Worm (Caenorhabditis elegans) whole organism, young adult: ENCODE data around the gene pch-2.
A peak's percentile ranks its signal among the peaks of the same experiment; 100 is the strongest.

Source experiments
- B0019.2 ChIP-seq: fragments of 200-800 bp; sonication (Bioruptor generic); conservative IDR thresholded peaks from 2 replicates; pipeline ENCODE4 v1.3.6; 2022; ENCODE audit warnings: missing genetic modification reagents, missing genetic modification characterization, missing compliant biosample characterization
- B0035.1 ChIP-seq: sonication (generic microtip); optimal IDR thresholded peaks from 2 replicates; lab custom pipeline; 2016; ENCODE audit warnings: missing genetic modification characterization, mild to moderate bottlenecking, missing compliant biosample characterization, missing genotype, missing genetic modification reagents
- D2030.7 ChIP-seq: fragments of 200-800 bp; sonication (Bioruptor generic); IDR thresholded peaks from 2 replicates; pipeline ENCODE4 v1.3.6; 2022; ENCODE audit warnings: missing genetic modification reagents, missing genetic modification characterization, missing compliant biosample characterization
- F10E7.11 ChIP-seq: sonication (generic microtip); optimal IDR thresholded peaks from 2 replicates; lab custom pipeline; 2017; ENCODE audit warnings: mild to moderate bottlenecking, missing genetic modification characterization, moderate library complexity, missing compliant biosample characterization
- F49E8.2 ChIP-seq: sonication (generic microtip); optimal IDR thresholded peaks from 3 replicates; lab custom pipeline; 2017; ENCODE audit warnings: missing genetic modification characterization, mild to moderate bottlenecking, missing compliant biosample characterization, antibody characterized with exemption, moderate library complexity; ENCODE audit not compliant: insufficient read depth
- K12H6.12 ChIP-seq: fragments of 200-800 bp; sonication (Bioruptor generic); optimal IDR thresholded peaks from 2 replicates; lab custom pipeline; 2018; ENCODE audit warnings: mild to moderate bottlenecking, missing genetic modification characterization, missing compliant biosample characterization
- T07F8.4 ChIP-seq: sonication (generic microtip); optimal IDR thresholded peaks from 2 replicates; lab custom pipeline; 2016; ENCODE audit warnings: mild to moderate bottlenecking, missing genetic modification characterization, moderate library complexity, missing compliant biosample characterization
- T26A5.8 ChIP-seq: sonication (generic microtip); optimal IDR thresholded peaks from 2 replicates; lab custom pipeline; 2016; ENCODE audit warnings: missing genetic modification characterization, missing compliant biosample characterization
- Y53F4B.3 ChIP-seq: fragments of 200-800 bp; sonication (Bioruptor generic); IDR thresholded peaks from 2 replicates; pipeline ENCODE4 v1.3.6; 2022; ENCODE audit warnings: missing genetic modification reagents, missing genetic modification characterization, missing compliant biosample characterization
- Y53G8AR.9 ChIP-seq: fragments of 200-800 bp; sonication (Bioruptor generic); conservative IDR thresholded peaks from 2 replicates; pipeline ENCODE4 v1.3.6; 2022; ENCODE audit warnings: missing genetic modification reagents, missing genetic modification characterization, missing compliant biosample characterization
- Y79H2A.3 ChIP-seq: fragments of 200-800 bp; sonication (Bioruptor generic); conservative IDR thresholded peaks from 2 replicates; pipeline ENCODE4 v1.3.6; 2022; ENCODE audit warnings: missing genetic modification reagents, missing genetic modification characterization, missing compliant biosample characterization
- ZK185.1 ChIP-seq: sonication (generic microtip); optimal IDR thresholded peaks from 2 replicates; lab custom pipeline; 2016; ENCODE audit warnings: mild to moderate bottlenecking, missing genetic modification characterization, missing compliant biosample characterization; ENCODE audit not compliant: poor library complexity, severe bottlenecking
- akir-1 ChIP-seq: fragments of 200-800 bp; sonication (Bioruptor generic); optimal IDR thresholded peaks from 2 replicates; lab custom pipeline; 2018; ENCODE audit warnings: mild to moderate bottlenecking, missing genetic modification characterization, moderate library complexity, missing compliant biosample characterization
- ama-1 ChIP-seq, 3 experiments: fragments of 150-350 bp in 1 of 3; sonication (generic microtip) in 2 of 3; optimal IDR thresholded peaks; 2 replicates each; lab custom pipeline; 2014 to 2018; ENCODE audit warnings: missing biosample characterization in 2 of 3, missing genetic modification characterization in 2 of 3, missing genetic modification reagents in 2 of 3
- atf-7 ChIP-seq: sonication (generic microtip); optimal IDR thresholded peaks from 2 replicates; lab custom pipeline; 2017; ENCODE audit warnings: mild to moderate bottlenecking, missing genetic modification characterization, missing compliant biosample characterization
- athp-1 ChIP-seq: sonication (generic microtip); optimal IDR thresholded peaks from 2 replicates; lab custom pipeline; 2017; ENCODE audit warnings: mild to moderate bottlenecking, missing genetic modification characterization, missing compliant biosample characterization
- attf-3 ChIP-seq: fragments of 200-800 bp; sonication (Bioruptor generic); conservative IDR thresholded peaks from 2 replicates; pipeline ENCODE4 v1.3.6; 2022; ENCODE audit warnings: missing genetic modification reagents, missing genetic modification characterization, missing compliant biosample characterization
- attf-5 ChIP-seq: fragments of 200-800 bp; sonication (Bioruptor generic); optimal IDR thresholded peaks from 2 replicates; lab custom pipeline; 2018; ENCODE audit warnings: mild to moderate bottlenecking, missing genetic modification characterization, missing compliant biosample characterization
- cebp-1 ChIP-seq, 2 experiments: fragments of 200-800 bp in 1 of 2; sonication (Bioruptor generic) in 1 of 2; sonication (generic microtip) in 1 of 2; IDR thresholded peaks in 1 of 2; optimal IDR thresholded peaks in 1 of 2; 2 replicates each; pipeline versions ENCODE4 v1.3.6 to Lab custom; 2017 to 2022; ENCODE audit warnings: missing compliant biosample characterization in 2 of 2, missing genetic modification characterization in 2 of 2, mild to moderate bottlenecking in 1 of 2, missing genetic modification reagents in 1 of 2, moderate library complexity in 1 of 2
- cebp-2 ChIP-seq: fragments of 200-800 bp; sonication (Bioruptor generic); IDR thresholded peaks from 2 replicates; pipeline ENCODE4 v1.3.6; 2022; ENCODE audit warnings: missing genetic modification characterization, missing compliant biosample characterization
- die-1 ChIP-seq: sonication (generic microtip); optimal IDR thresholded peaks from 2 replicates; lab custom pipeline; 2016; ENCODE audit warnings: missing genotype, mild to moderate bottlenecking, missing genetic modification characterization, missing compliant biosample characterization
- dpff-1 ChIP-seq: sonication (generic microtip); optimal IDR thresholded peaks from 2 replicates; lab custom pipeline; 2017; ENCODE audit warnings: mild to moderate bottlenecking, missing genetic modification characterization, missing compliant biosample characterization
- dpl-1 ChIP-seq: fragments of 150-350 bp; optimal IDR thresholded peaks from 2 replicates; lab custom pipeline; 2014; ENCODE audit warnings: missing biosample characterization, missing genetic modification reagents, missing genetic modification characterization
- egrh-3 ChIP-seq: fragments of 200-800 bp; sonication (Bioruptor generic); IDR thresholded peaks from 2 replicates; pipeline ENCODE4 v1.3.6; 2022; ENCODE audit warnings: missing genetic modification reagents, missing genetic modification characterization, missing compliant biosample characterization
- ekl-4 ChIP-seq: fragments of 200-800 bp; sonication (Bioruptor generic); IDR thresholded peaks from 2 replicates; pipeline ENCODE4 v1.3.6; 2022; ENCODE audit warnings: missing genetic modification reagents, missing genetic modification characterization, missing compliant biosample characterization
- ets-4 ChIP-seq: fragments of 200-800 bp; sonication (Bioruptor generic); optimal IDR thresholded peaks from 2 replicates; lab custom pipeline; 2018; ENCODE audit warnings: mild to moderate bottlenecking, missing genetic modification characterization, missing compliant biosample characterization
- hlh-12 ChIP-seq: sonication (generic microtip); optimal IDR thresholded peaks from 2 replicates; lab custom pipeline; 2016; ENCODE audit warnings: missing genetic modification characterization, missing compliant biosample characterization
- hsf-1 ChIP-seq: fragments of 200-800 bp; sonication (Bioruptor generic); IDR thresholded peaks from 2 replicates; pipeline ENCODE4 v1.3.6; 2022; ENCODE audit warnings: missing genetic modification reagents, missing genetic modification characterization, missing compliant biosample characterization
- let-526 ChIP-seq: fragments of 200-800 bp; sonication (Bioruptor generic); IDR thresholded peaks from 2 replicates; pipeline ENCODE4 v1.3.6; 2022; ENCODE audit warnings: missing genetic modification reagents, missing genetic modification characterization, missing compliant biosample characterization
- let-607 ChIP-seq, 2 experiments: fragments of 200-800 bp in 1 of 2; sonication (Bioruptor generic) in 1 of 2; sonication (generic microtip) in 1 of 2; optimal IDR thresholded peaks; 2 replicates each; lab custom pipeline; 2016 to 2018; ENCODE audit warnings: mild to moderate bottlenecking in 2 of 2, missing compliant biosample characterization in 2 of 2, missing genetic modification characterization in 2 of 2, moderate library complexity in 2 of 2, missing genotype in 1 of 2
- lin-40 ChIP-seq: sonication (generic microtip); optimal IDR thresholded peaks from 2 replicates; lab custom pipeline; 2016; ENCODE audit warnings: missing genetic modification characterization, mild to moderate bottlenecking, missing compliant biosample characterization, missing genotype, missing genetic modification reagents
- lir-1 ChIP-seq: fragments of 200-800 bp; sonication (Bioruptor generic); conservative IDR thresholded peaks from 2 replicates; pipeline ENCODE4 v1.3.6; 2022; ENCODE audit warnings: missing genetic modification reagents, missing genetic modification characterization, missing compliant biosample characterization
- madf-6 ChIP-seq: fragments of 200-800 bp; sonication (Bioruptor generic); IDR thresholded peaks from 2 replicates; pipeline ENCODE4 v1.3.6; 2022; ENCODE audit warnings: missing genetic modification reagents, missing genetic modification characterization, missing compliant biosample characterization
- mes-4 ChIP-seq: sonication (generic microtip); optimal IDR thresholded peaks from 2 replicates; lab custom pipeline; 2016; ENCODE audit warnings: missing genotype, missing genetic modification characterization, missing compliant biosample characterization
- nfya-1 ChIP-seq: sonication (generic microtip); optimal IDR thresholded peaks from 2 replicates; lab custom pipeline; 2017; ENCODE audit warnings: antibody characterized with exemption, missing compliant biosample characterization, missing genetic modification characterization, borderline replicate concordance; ENCODE audit not compliant: insufficient read depth
- nfya-2 ChIP-seq: fragments of 200-800 bp; sonication (Bioruptor generic); IDR thresholded peaks from 2 replicates; pipeline ENCODE4 v1.3.6; 2022; ENCODE audit warnings: missing genetic modification reagents, missing genetic modification characterization, missing compliant biosample characterization
- nfyb-1 ChIP-seq: fragments of 200-800 bp; sonication (Bioruptor generic); IDR thresholded peaks from 2 replicates; pipeline ENCODE4 v1.3.6; 2022; ENCODE audit warnings: missing genetic modification reagents, missing genetic modification characterization, missing compliant biosample characterization
- nhr-120 ChIP-seq: fragments of 200-800 bp; sonication (Bioruptor generic); IDR thresholded peaks from 2 replicates; pipeline ENCODE4 v1.3.6; 2022; ENCODE audit warnings: missing genetic modification characterization, missing compliant biosample characterization
- nhr-27 ChIP-seq: fragments of 200-800 bp; sonication (Bioruptor generic); optimal IDR thresholded peaks from 2 replicates; lab custom pipeline; 2018; ENCODE audit warnings: mild to moderate bottlenecking, missing genetic modification characterization, moderate library complexity, missing compliant biosample characterization
- pbrm-1 ChIP-seq: fragments of 200-800 bp; sonication (Bioruptor generic); IDR thresholded peaks from 2 replicates; pipeline ENCODE4 v1.3.6; 2022; ENCODE audit warnings: missing genetic modification reagents, missing genetic modification characterization, missing compliant biosample characterization
- rec-8 ChIP-seq, 2 experiments: sonication (generic microtip); optimal IDR thresholded peaks; 2 replicates each; lab custom pipeline; 2016; ENCODE audit warnings: mild to moderate bottlenecking in 2 of 2, missing genetic modification characterization in 2 of 2, missing genetic modification reagents in 2 of 2, missing genotype in 2 of 2, missing biosample characterization in 1 of 2, missing compliant biosample characterization in 1 of 2, moderate library complexity in 1 of 2
- snpc-1.1 ChIP-seq: sonication (generic microtip); optimal IDR thresholded peaks from 2 replicates; lab custom pipeline; 2017; ENCODE audit warnings: missing genetic modification characterization, mild to moderate bottlenecking, missing compliant biosample characterization, antibody characterized with exemption, moderate library complexity, missing genotype, missing genetic modification reagents; ENCODE audit not compliant: insufficient read depth
- somi-1 ChIP-seq: fragments of 200-800 bp; sonication (Bioruptor generic); optimal IDR thresholded peaks from 2 replicates; lab custom pipeline; 2018; ENCODE audit warnings: mild to moderate bottlenecking, missing genetic modification characterization, missing compliant biosample characterization
- tbp1 ChIP-seq: fragments of 200-800 bp; sonication (Bioruptor generic); optimal IDR thresholded peaks from 2 replicates; lab custom pipeline; 2018; ENCODE audit warnings: mild to moderate bottlenecking, missing genetic modification characterization, missing compliant biosample characterization
- tbx-9 ChIP-seq: sonication (generic microtip); optimal IDR thresholded peaks from 2 replicates; lab custom pipeline; 2016; ENCODE audit warnings: borderline replicate concordance, missing genetic modification characterization, inconsistent platforms, missing compliant biosample characterization
- zfh-2 ChIP-seq: fragments of 200-800 bp; sonication (Bioruptor generic); conservative IDR thresholded peaks from 2 replicates; pipeline ENCODE4 v1.3.6; 2022; ENCODE audit warnings: missing genetic modification reagents, missing genetic modification characterization, missing compliant biosample characterization

The pch-2 gene

ce11 chrII:8185016-8185493, 26.9 kb downstream of the pch-2 start, which contains the start of the genes mig-5 and cct-1 (continued):
- TF ChIP-seq tbx-9, result no peak
- no peak for TF ChIP-seq cebp-2 (GFP tag; lab: Robert Waterston, UW)
- TF ChIP-seq akir-1 (GFP tag; lab: Kevin White, UChicago), result no peak
- peak; percentile 52; the same call in 1 of the 2 replicates for TF ChIP-seq cebp-1 (GFP tag; IDR thresholded peaks at IDR 0.05; lab: Robert Waterston, UW)
- no peak for TF ChIP-seq cebp-1 (tag; optimal IDR thresholded peaks at IDR 0.05; lab: Kevin White, UChicago)
- TF ChIP-seq F49E8.2 (tag; lab: Kevin White, UChicago), result peak; percentile 70
- TF ChIP-seq nhr-120 (GFP tag; lab: Robert Waterston, UW), result no peak
- peak; percentile 96 for TF ChIP-seq attf-5 (GFP tag; lab: Kevin White, UChicago)
- no peak for TF ChIP-seq hlh-12 (tag; lab: Kevin White, UChicago)
- TF ChIP-seq zfh-2 (GFP tag; lab: Robert Waterston, UW), result no peak
- no peak for TF ChIP-seq Y53F4B.3
- peak; percentile 30 for TF ChIP-seq die-1 (tag; lab: Kevin White, UChicago)
- TF ChIP-seq attf-3, result peak; percentile 79
- peak; percentile 9 for TF ChIP-seq T07F8.4
- peak; percentile 0 for TF ChIP-seq snpc-1.1 (tag; lab: Kevin White, UChicago)
- TF ChIP-seq T26A5.8 (tag; lab: Kevin White, UChicago), result no peak
- TF ChIP-seq B0035.1 (tag; lab: Kevin White, UChicago), result peak; percentile 46
- peak; percentile 94 for TF ChIP-seq pbrm-1
- TF ChIP-seq lir-1 (GFP tag; lab: Robert Waterston, UW), result peak; percentile 74
- peak in 1 of 2 experiments; percentile 84 for TF ChIP-seq let-607 (tag; optimal IDR thresholded peaks at IDR 0.05; lab: Kevin White, UChicago)
- no peak for TF ChIP-seq ets-4
- TF ChIP-seq K12H6.12, result peak; percentile 77
- TF ChIP-seq madf-6 (GFP tag; lab: Robert Waterston, UW), result peak; percentile 85
- no peak for TF ChIP-seq F10E7.11 (tag; lab: Kevin White, UChicago)
- TF ChIP-seq athp-1 (tag; lab: Kevin White, UChicago), result peak; percentile 81
- peak; percentile 64; the same call in 1 of the 2 replicates for TF ChIP-seq D2030.7
- peak; percentile 72 for TF ChIP-seq tbp1 (GFP tag; lab: Kevin White, UChicago)
- TF ChIP-seq lin-40, result peak; percentile 96
- peak; percentile 73 for TF ChIP-seq atf-7 (tag; lab: Kevin White, UChicago)
- TF ChIP-seq egrh-3 (GFP tag; lab: Robert Waterston, UW), result no peak
- peak; percentile 64; the same call in 1 of the 2 replicates for TF ChIP-seq let-526

ce11 chrII:8187516-8187915, 29.4 kb downstream of the pch-2 start:
- TF ChIP-seq nfyb-1 (GFP tag; lab: Robert Waterston, UW) (no peak), rec-8 (tag; optimal IDR thresholded peaks at IDR 0.05; lab: Kevin White, UChicago) (no peak), let-607 (tag; optimal IDR thresholded peaks at IDR 0.05; lab: Kevin White, UChicago) (no peak), dpff-1 (tag; lab: Kevin White, UChicago) (no peak), nfya-1 (tag; lab: Kevin White, UChicago) (no peak), B0035.1 (tag; lab: Kevin White, UChicago) (no peak), nhr-27 (tag; lab: Kevin White, UChicago) (no peak), somi-1 (no peak), B0019.2 (GFP tag; lab: Robert Waterston, UW) (no peak), ama-1 (optimal IDR thresholded peaks at IDR 0.05; lab: Kevin White, UChicago) (no peak), ama-1 (GFP tag; optimal IDR thresholded peaks at IDR 0.05; lab: Kevin White, UChicago) (peak in 1 of 2 experiments; percentile 33), Y53G8AR.9 (GFP tag; lab: Robert Waterston, UW) (peak; percentile 78), nfya-2 (GFP tag; lab: Robert Waterston, UW) (no peak), Y79H2A.3 (GFP tag; lab: Robert Waterston, UW) (no peak), dpl-1 (GFP tag; lab: Kevin White, UChicago) (no peak), mes-4 (tag; lab: Kevin White, UChicago) (peak; percentile 21), D2030.7 (no peak), ZK185.1 (tag; lab: Kevin White, UChicago) (peak; percentile 9), athp-1 (tag; lab: Kevin White, UChicago) (peak; percentile 74), hsf-1 (no peak), F49E8.2 (tag; lab: Kevin White, UChicago) (peak; percentile 21), ekl-4 (GFP tag; lab: Robert Waterston, UW) (0 out of 2 replicates have a peak, but pooled peaks have one; percentile 15)
